Fruit fly (Drosophila melanogaster) S2 (cell line): ENCODE measurements around the gene CG17124.

ENCODE experiments used
- CG8478 ChIP-seq: fragments of >200 bp; optimal IDR thresholded peaks from 2 replicates; lab custom pipeline; 2018
- CTCF ChIP-seq, 2 experiments: fragments of >200 bp; optimal IDR thresholded peaks; 2 replicates each; lab custom pipeline; 2018

DNA sequence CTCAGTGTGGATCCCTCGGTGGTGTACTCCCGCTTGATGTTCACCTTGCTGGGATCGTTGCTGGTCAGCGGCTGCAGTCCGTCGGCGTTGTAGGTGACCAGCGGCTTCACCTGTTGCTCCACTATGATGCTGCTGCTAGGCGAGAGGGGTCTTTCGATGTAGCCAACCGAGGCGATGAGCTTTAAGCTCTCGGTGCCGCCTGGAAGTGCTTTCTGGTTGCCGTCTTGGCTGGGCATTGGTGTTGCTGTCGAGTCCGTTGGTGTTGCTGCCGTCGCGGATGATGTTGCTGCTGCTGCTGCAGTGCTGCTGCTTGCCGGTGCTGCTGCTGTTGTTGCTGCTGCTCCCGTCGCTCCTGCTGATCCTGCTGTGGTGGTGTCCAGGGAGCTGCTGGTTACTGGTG, 17.9 kb upstream of the CG17124 start:
- TF ChIP-seq CTCF (optimal IDR thresholded peaks at IDR 0.05; lab: Kevin White, UChicago) (no peak), CG8478 (lab: Kevin White, UChicago) (no peak)
